Fruit fly (Drosophila melanogaster) whole organism, prepupa: ENCODE data around the gene THG.

Experiments
- Blimp-1 ChIP-seq: fragments of 200-800 bp; sonication (Bioruptor generic); optimal IDR thresholded peaks from 3 replicates; lab custom pipeline; 2017; ENCODE audit warnings: missing biosample characterization, missing genetic modification characterization, mild to moderate bottlenecking, moderate library complexity, missing genetic modification reagents
- CG32006 ChIP-seq: fragments of 200-800 bp; sonication (Bioruptor generic); optimal IDR thresholded peaks from 3 replicates; lab custom pipeline; 2017; ENCODE audit warnings: missing biosample characterization, mild to moderate bottlenecking, missing genetic modification characterization
- CG6276 ChIP-seq: fragments of 200-800 bp; sonication (Bioruptor generic); optimal IDR thresholded peaks from 2 replicates; lab custom pipeline; 2017; ENCODE audit warnings: missing biosample characterization, mild to moderate bottlenecking, missing genetic modification characterization
- CG6792 ChIP-seq: fragments of 200-800 bp; sonication (Bioruptor generic); optimal IDR thresholded peaks from 3 replicates; lab custom pipeline; 2016; ENCODE audit warnings: missing biosample characterization, missing genetic modification characterization
- acj6 ChIP-seq: fragments of 200-800 bp; sonication (Bioruptor generic); optimal IDR thresholded peaks from 3 replicates; lab custom pipeline; 2016; ENCODE audit warnings: missing biosample characterization, missing genetic modification characterization
- esn ChIP-seq: fragments of 200-800 bp; sonication (Bioruptor generic); optimal IDR thresholded peaks from 2 replicates; lab custom pipeline; 2016; ENCODE audit warnings: missing biosample characterization, mild to moderate bottlenecking, missing genetic modification characterization, moderate library complexity
- vri ChIP-seq: fragments of 200-800 bp; sonication (Bioruptor generic); optimal IDR thresholded peaks from 3 replicates; lab custom pipeline; 2016; ENCODE audit warnings: missing biosample characterization, mild to moderate bottlenecking, missing genetic modification characterization

dm6 chr2L:15031650-15032049, 22.1 kb upstream of the THG start, which contains the start of gene CG31832:
- TF ChIP-seq Blimp-1 (GFP tag; lab: Kevin White, UChicago) (no peak), CG6792 (no peak), vri (GFP tag; lab: Kevin White, UChicago) (no peak), CG6276 (GFP tag; lab: Kevin White, UChicago) (no peak), CG32006 (GFP tag; lab: Kevin White, UChicago) (no peak), esn (no peak), acj6 (GFP tag; lab: Kevin White, UChicago) (no peak)
